Worm (Caenorhabditis elegans): ENCODE measurements around the gene col-186.

DNA sequence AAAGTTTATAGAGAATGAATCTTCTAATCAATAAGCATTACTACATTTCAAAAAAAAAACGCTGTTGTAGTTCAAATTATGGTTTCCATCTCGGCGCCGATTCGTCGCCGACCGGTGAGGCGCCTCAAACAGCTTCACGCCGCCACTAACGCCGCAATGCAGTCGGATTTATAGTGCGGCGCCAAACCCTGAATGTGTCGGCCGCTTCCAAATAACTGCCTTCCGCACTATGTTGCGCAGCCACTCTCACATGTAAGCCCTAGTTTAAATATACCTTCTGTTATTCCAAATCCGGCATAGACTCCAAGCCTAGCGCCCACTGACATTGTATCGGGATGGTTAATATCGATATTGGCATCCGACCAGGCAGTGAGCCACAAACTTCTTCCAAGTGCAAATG lies 18.4 kb upstream of the col-186 start:
- TF ChIP-seq ama-1 (optimal IDR thresholded peaks at IDR 0.05): no peak
- no peak for TF ChIP-seq elt-2 (tag; optimal IDR thresholded peaks at IDR 0.05)
- TF ChIP-seq ceh-16 (tag; optimal IDR thresholded peaks at IDR 0.05): no peak
- no peak for TF ChIP-seq elt-1 (tag; optimal IDR thresholded peaks at IDR 0.05)
- TF ChIP-seq zag-1 (tag; optimal IDR thresholded peaks at IDR 0.05): no peak
- no peak for TF ChIP-seq pqm-1 (tag; optimal IDR thresholded peaks at IDR 0.05)

All from whole organism, L3 larva.